Worm (Caenorhabditis elegans): ENCODE data around the gene nhr-9.

nhr-9 gene

DNA sequence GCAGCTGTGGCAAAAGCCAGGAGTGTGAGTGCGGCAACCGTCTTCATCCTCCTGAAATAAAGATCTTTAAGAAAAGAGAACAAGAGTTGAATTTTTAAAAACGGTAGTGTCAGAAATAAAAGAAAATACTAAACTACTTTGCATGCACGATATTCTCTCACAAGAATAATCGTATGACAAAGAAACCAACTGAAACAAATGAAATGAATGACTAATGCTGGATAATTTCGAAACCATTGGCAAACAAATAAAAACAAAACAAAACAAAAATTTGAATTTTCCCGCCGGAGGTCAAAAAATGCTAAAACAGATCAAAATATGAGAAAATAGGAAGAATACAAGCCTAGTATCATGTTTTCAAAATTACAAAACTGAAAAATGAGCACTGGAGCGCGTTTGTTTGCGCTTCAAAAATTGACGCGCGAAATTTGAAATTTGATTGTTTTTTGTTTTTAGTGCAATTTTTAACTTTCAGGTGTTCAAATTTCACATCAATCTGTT, 8.7 kb downstream of the nhr-9 start, which contains the start of gene cpg-2 (continued):
- TF ChIP-seq attf-3 (GFP tag; conservative IDR thresholded peaks at IDR 0.05) (peak; percentile 24; the same call in 1 of the 2 replicates), xnd-1 (tag; optimal IDR thresholded peaks at IDR 0.05) (peak; percentile 97), sdz-38 (tag; optimal IDR thresholded peaks at IDR 0.05) (no peak), lag-1 (GFP tag; IDR thresholded peaks at IDR 0.05) (no peak), hsf-1 (GFP tag; IDR thresholded peaks at IDR 0.05) (peak; percentile 86), lin-54 (GFP tag; optimal IDR thresholded peaks at IDR 0.05) (peak; percentile 96), dpl-1 (GFP tag; optimal IDR thresholded peaks at IDR 0.05) (peak; percentile 95), Y95B8A.8 (GFP tag; IDR thresholded peaks at IDR 0.05) (peak; percentile 84), B0336.3 (GFP tag; IDR thresholded peaks at IDR 0.05) (peak; percentile 79), efl-1 (GFP tag; optimal IDR thresholded peaks at IDR 0.05) (peak; percentile 99), F49E8.2 (tag; optimal IDR thresholded peaks at IDR 0.05; ENCODE audit: insufficient read depth) (peak; percentile 95), B0019.2 (GFP tag; conservative IDR thresholded peaks at IDR 0.05) (peak; percentile 80), rpc-1 (optimal IDR thresholded peaks at IDR 0.05) (no peak), rpc-1 (tag; optimal IDR thresholded peaks at IDR 0.05) (no peak), ztf-18 (tag; optimal IDR thresholded peaks at IDR 0.05) (peak; percentile 21), Y79H2A.3 (GFP tag; conservative IDR thresholded peaks at IDR 0.05) (0 out of 2 replicates have a peak, but pooled peaks have one; percentile 67), sea-2 (GFP tag; IDR thresholded peaks at IDR 0.05) (no peak), mes-4 (tag; optimal IDR thresholded peaks at IDR 0.05) (no peak), die-1 (tag; optimal IDR thresholded peaks at IDR 0.05) (no peak), sptf-2 (GFP tag; optimal IDR thresholded peaks at IDR 0.05) (no peak), pbrm-1 (GFP tag; IDR thresholded peaks at IDR 0.05) (peak; percentile 27; the same call in 1 of the 2 replicates), lsl-1 (GFP tag; optimal IDR thresholded peaks at IDR 0.05) (peak; percentile 88), snpc-1.3 (tag; optimal IDR thresholded peaks at IDR 0.05; ENCODE audit: insufficient read depth) (peak; percentile 89), ama-1 (optimal IDR thresholded peaks at IDR 0.05) (no peak), ama-1 (GFP tag; optimal IDR thresholded peaks at IDR 0.05) (peak in 1 of 2 experiments; percentile 7), athp-1 (tag; optimal IDR thresholded peaks at IDR 0.05) (peak; percentile 20)

DNA sequence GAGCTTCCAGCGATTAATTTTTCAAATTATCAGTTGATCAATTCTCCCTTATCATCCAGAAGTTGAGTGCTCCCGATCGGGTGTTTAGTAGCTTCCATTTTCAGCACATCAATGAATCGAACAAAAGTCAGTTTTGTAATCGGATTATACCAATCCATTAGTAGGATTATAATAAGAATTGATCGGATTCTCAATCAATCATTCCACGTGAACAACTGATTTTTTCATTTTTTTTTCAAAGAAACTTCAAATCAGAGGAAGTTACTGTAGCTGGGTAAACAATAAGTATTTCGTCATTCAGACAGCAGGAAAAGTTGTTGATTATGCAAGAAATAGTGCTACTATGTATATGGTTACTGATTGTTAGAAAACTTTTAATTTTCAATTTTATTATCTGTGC, 11.6 kb downstream of the nhr-9 start:
- TF ChIP-seq rec-8 (tag; optimal IDR thresholded peaks at IDR 0.05) (no peak), C06A6.2 (GFP tag; conservative IDR thresholded peaks at IDR 0.05) (no peak), nhr-90 (tag; optimal IDR thresholded peaks at IDR 0.05) (no peak), Y95B8A.8 (GFP tag; IDR thresholded peaks at IDR 0.05) (no peak), nhr-80 (tag; optimal IDR thresholded peaks at IDR 0.05) (peak; percentile 67), ZK185.1 (tag; optimal IDR thresholded peaks at IDR 0.05; ENCODE audit: poor library complexity, severe bottlenecking) (no peak), B0261.1 (tag; optimal IDR thresholded peaks at IDR 0.05) (no peak), cebp-1 (GFP tag; IDR thresholded peaks at IDR 0.05) (no peak), cebp-1 (tag; optimal IDR thresholded peaks at IDR 0.05) (peak; percentile 52)

DNA sequence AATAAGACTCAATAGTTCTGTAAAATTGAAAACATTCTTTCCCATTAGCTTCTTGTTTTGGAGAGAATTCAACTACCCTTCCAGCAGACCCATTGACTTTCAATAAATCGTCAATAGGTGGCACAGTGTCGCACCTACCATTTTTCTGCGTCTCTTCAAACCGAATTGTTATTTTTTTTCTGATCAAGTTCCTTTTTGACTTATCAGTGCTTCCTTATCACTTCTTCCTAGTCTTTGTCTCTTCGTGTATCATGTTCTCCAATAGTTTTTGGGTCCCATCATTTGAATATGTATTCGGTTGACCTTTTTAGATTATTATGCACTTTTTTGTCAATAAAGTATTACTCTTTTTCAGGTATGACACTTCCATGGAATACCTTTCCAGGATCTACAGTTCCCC, 12.7 kb downstream of the nhr-9 start, which contains the start of gene odd-1:
odd-1 (plus strand) TSS at position 349 of the 400 bp plus-strand sequence.
- TF ChIP-seq unc-62 (GFP tag; optimal IDR thresholded peaks at IDR 0.05) (no peak), nhr-80 (tag; optimal IDR thresholded peaks at IDR 0.05) (peak; percentile 39), ceh-100 (GFP tag; IDR thresholded peaks at IDR 0.05) (no peak), die-1 (tag; optimal IDR thresholded peaks at IDR 0.05) (no peak), F52B5.7 (tag; optimal IDR thresholded peaks at IDR 0.05) (no peak), nfya-2 (GFP tag; IDR thresholded peaks at IDR 0.05) (no peak)
